Worm (Caenorhabditis elegans): ENCODE results near the gene nhr-179.

nhr-179 gene

ce11 chrV:1664921-1665320 is 46.3 kb upstream of the nhr-179 start, which contains the start of gene K04F1.9:
TSS of gene K04F1.9 (plus strand) at chrV:1665221.
- TF ChIP-seq unc-62 (GFP tag; optimal IDR thresholded peaks at IDR 0.05 in 1 of 2) = no peak
- TF ChIP-seq unc-62 (tag; optimal IDR thresholded peaks at IDR 0.05) = no peak
- no peak for TF ChIP-seq unc-39 (tag; optimal IDR thresholded peaks at IDR 0.05)
- TF ChIP-seq saeg-2 (GFP tag; IDR thresholded peaks at IDR 0.05) = no peak
- TF ChIP-seq ZK546.5 (tag; optimal IDR thresholded peaks at IDR 0.05) = no peak
- TF ChIP-seq mxl-2 (GFP tag; conservative IDR thresholded peaks at IDR 0.05) = no peak
- TF ChIP-seq php-3 (GFP tag; IDR thresholded peaks at IDR 0.05) = no peak
- no peak for TF ChIP-seq lir-3 (tag; optimal IDR thresholded peaks at IDR 0.05)
- TF ChIP-seq egl-27 (tag; optimal IDR thresholded peaks at IDR 0.05) = no peak
- TF ChIP-seq fos-1 (tag; optimal IDR thresholded peaks at IDR 0.05) = no peak
- no peak for TF ChIP-seq lin-29 (GFP tag; IDR thresholded peaks at IDR 0.05)
- no peak for TF ChIP-seq F44E2.7 (GFP tag; IDR thresholded peaks at IDR 0.05)
- no peak for TF ChIP-seq dmd-9 (GFP tag; IDR thresholded peaks at IDR 0.05)
- TF ChIP-seq nhr-48 (tag; optimal IDR thresholded peaks at IDR 0.05) = no peak
- no peak for TF ChIP-seq pha-4 (GFP tag; IDR thresholded peaks at IDR 0.05)
- TF ChIP-seq pha-4 (tag; optimal IDR thresholded peaks at IDR 0.05) = no peak
- TF ChIP-seq R02D3.7 (tag; optimal IDR thresholded peaks at IDR 0.05) = no peak
- TF ChIP-seq tra-1 (GFP tag; IDR thresholded peaks at IDR 0.05) = no peak
- TF ChIP-seq nhr-102 (tag; optimal IDR thresholded peaks at IDR 0.05) = no peak

- TF ChIP-seq F44E2.7 (GFP tag; IDR thresholded peaks at IDR 0.05) (no peak), nhr-42 (GFP tag; IDR thresholded peaks at IDR 0.05) (no peak), sdz-12 (GFP tag; optimal IDR thresholded peaks at IDR 0.05) (no peak), nhr-10 (tag; optimal IDR thresholded peaks at IDR 0.05) (no peak), aly-2 (tag; optimal IDR thresholded peaks at IDR 0.05) (no peak), pqm-1 (tag; optimal IDR thresholded peaks at IDR 0.05) (no peak), fos-1 (tag; optimal IDR thresholded peaks at IDR 0.05) (no peak), madf-5 (GFP tag; IDR thresholded peaks at IDR 0.05) (no peak), hif-1 (tag; optimal IDR thresholded peaks at IDR 0.05) (no peak), unc-130 (GFP tag; optimal IDR thresholded peaks at IDR 0.05) (no peak), Y5F2A.4 (GFP tag; optimal IDR thresholded peaks at IDR 0.05) (no peak), arid-1 (GFP tag; conservative IDR thresholded peaks at IDR 0.05) (no peak), zip-11 (GFP tag; IDR thresholded peaks at IDR 0.05) (no peak), lin-13 (GFP tag; optimal IDR thresholded peaks at IDR 0.05) (no peak), nhr-111 (GFP tag; optimal IDR thresholded peaks at IDR 0.05) (no peak), nhr-237 (tag; optimal IDR thresholded peaks at IDR 0.05) (no peak), T26A8.4 (GFP tag; IDR thresholded peaks at IDR 0.05) (no peak), F10B5.3 (tag; optimal IDR thresholded peaks at IDR 0.05) (no peak), tag-97 (GFP tag; IDR thresholded peaks at IDR 0.05) (no peak), nhr-77 (tag; optimal IDR thresholded peaks at IDR 0.05) (no peak)
These were observed 43.6 kb upstream of the nhr-179 start, which contains the start of gene irld-40 for ce11 chrV:1662270-1662669. TSS of gene irld-40 (plus strand) at chrV:1662570.

- no peak for TF ChIP-seq nhr-11 (tag; optimal IDR thresholded peaks at IDR 0.05)
These were observed 36.2 kb upstream of the nhr-179 start, which contains the start of gene irld-11 for ce11 chrV:1654845-1655244. TSS of gene irld-11 (plus strand) at chrV:1655145.

- TF ChIP-seq lin-13 (GFP tag; optimal IDR thresholded peaks at IDR 0.05) = no peak
- TF ChIP-seq dmd-8 (GFP tag; IDR thresholded peaks at IDR 0.05) = no peak
- TF ChIP-seq F44E2.7 (GFP tag; IDR thresholded peaks at IDR 0.05) = no peak
- TF ChIP-seq daf-8 (GFP tag; IDR thresholded peaks at IDR 0.05) = no peak
- TF ChIP-seq daf-12 (tag; optimal IDR thresholded peaks at IDR 0.05) = no peak
- TF ChIP-seq egl-27 (tag; optimal IDR thresholded peaks at IDR 0.05) = no peak
- no peak for TF ChIP-seq R02D3.7 (tag; optimal IDR thresholded peaks at IDR 0.05)
- no peak for TF ChIP-seq dve-1 (tag; optimal IDR thresholded peaks at IDR 0.05; ENCODE audit: insufficient read depth)
- TF ChIP-seq F10B5.3 (tag; optimal IDR thresholded peaks at IDR 0.05) = no peak
- TF ChIP-seq nhr-77 (tag; optimal IDR thresholded peaks at IDR 0.05) = no peak
- TF ChIP-seq nhr-11 (tag; optimal IDR thresholded peaks at IDR 0.05) = no peak
- no peak for TF ChIP-seq dpl-1 (GFP tag; optimal IDR thresholded peaks at IDR 0.05)
- no peak for TF ChIP-seq ZK546.5 (tag; optimal IDR thresholded peaks at IDR 0.05)
These were observed 32.4 kb upstream of the nhr-179 start, which contains the start of gene irld-44 for ce11 chrV:1651045-1651444. TSS of gene irld-44 (plus strand) at chrV:1651345.

Data from whole organism, L4 larva.